Worm (Caenorhabditis elegans) whole organism, L4/young adult: ENCODE data around the gene cln-3.1.

Source experiments
- W03F9.2 ChIP-seq: fragments of 150-350 bp; optimal IDR thresholded peaks from 2 replicates; lab custom pipeline; 2014; ENCODE audit warnings: missing biosample characterization, missing genetic modification characterization
- him-1 ChIP-seq: sonication (generic microtip); optimal IDR thresholded peaks from 2 replicates; lab custom pipeline; 2016; ENCODE audit warnings: missing genotype, missing genetic modification reagents, missing genetic modification characterization, missing compliant biosample characterization

DNA sequence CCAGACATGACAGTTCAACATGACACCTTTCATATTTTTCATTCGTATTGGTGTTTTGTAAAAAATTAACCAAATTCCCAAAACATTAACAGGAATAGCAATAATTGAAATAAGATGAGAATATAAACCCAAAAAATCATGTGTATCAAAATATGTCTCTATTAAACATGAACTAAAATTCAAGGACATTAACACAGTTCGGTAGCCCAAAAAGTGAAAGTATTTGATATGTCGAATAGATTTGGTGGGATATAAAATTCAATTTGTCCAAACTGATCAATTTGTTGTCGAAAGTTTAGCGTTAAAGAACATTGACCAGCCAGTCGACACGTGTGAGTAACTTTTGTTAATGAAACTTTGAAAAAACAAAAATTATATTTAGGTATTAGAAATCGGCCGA, 37.2 kb upstream of the cln-3.1 start, which contains the start of gene srh-46:
- TF ChIP-seq him-1 (tag; lab: Kevin White, UChicago) (no peak), W03F9.2 (tag; lab: Kevin White, UChicago) (no peak)
